Worm (Caenorhabditis elegans) whole organism, L4 larva: ENCODE data around the gene clh-4.

Experiments used
- aly-2 ChIP-seq: sonication (generic microtip); optimal IDR thresholded peaks from 2 replicates; lab custom pipeline; 2018; ENCODE audit warnings: missing biosample characterization, missing genetic modification characterization
- ceh-28 ChIP-seq: fragments of 150-350 bp; optimal IDR thresholded peaks from 2 replicates; lab custom pipeline; 2014; ENCODE audit warnings: missing biosample characterization, missing genetic modification reagents, missing genetic modification characterization
- ceh-62 ChIP-seq: sonication (generic microtip); optimal IDR thresholded peaks from 2 replicates; lab custom pipeline; 2017; ENCODE audit warnings: missing biosample characterization, missing genetic modification characterization
- dpl-1 ChIP-seq: fragments of 150-350 bp; optimal IDR thresholded peaks from 2 replicates; lab custom pipeline; 2014; ENCODE audit warnings: missing biosample characterization, missing genetic modification reagents, missing genetic modification characterization
- fos-1 ChIP-seq: fragments of 150-350 bp; optimal IDR thresholded peaks from 2 replicates; lab custom pipeline; 2014; ENCODE audit warnings: missing biosample characterization, missing genetic modification characterization
- lin-13 ChIP-seq: fragments of 150-350 bp; optimal IDR thresholded peaks from 2 replicates; lab custom pipeline; 2014; ENCODE audit warnings: missing biosample characterization, missing genetic modification reagents, missing genetic modification characterization
- lin-39 ChIP-seq: fragments of 150-350 bp; optimal IDR thresholded peaks from 2 replicates; lab custom pipeline; 2014; ENCODE audit warnings: missing biosample characterization, missing genetic modification reagents, missing genetic modification characterization
- mxl-2 ChIP-seq: fragments of 200-800 bp; sonication (Bioruptor generic); conservative IDR thresholded peaks from 2 replicates; pipeline ENCODE4 v1.3.6; 2022; ENCODE audit warnings: missing genetic modification reagents, missing genetic modification characterization, missing compliant biosample characterization
- nhr-111 ChIP-seq: fragments of 200-800 bp; sonication (Bioruptor generic); optimal IDR thresholded peaks from 2 replicates; lab custom pipeline; 2018; ENCODE audit warnings: mild to moderate bottlenecking, missing genetic modification characterization, missing compliant biosample characterization
- nhr-42 ChIP-seq: fragments of 200-800 bp; sonication (Bioruptor generic); IDR thresholded peaks from 2 replicates; pipeline ENCODE4 v1.3.6; 2022; ENCODE audit warnings: missing genetic modification characterization, missing compliant biosample characterization
- pqm-1 ChIP-seq: sonication (generic microtip); optimal IDR thresholded peaks from 2 replicates; lab custom pipeline; 2017; ENCODE audit warnings: missing biosample characterization, missing genetic modification characterization
- skn-1 ChIP-seq: fragments of 150-350 bp; optimal IDR thresholded peaks from 2 replicates; lab custom pipeline; 2014; ENCODE audit warnings: missing biosample characterization, missing genetic modification characterization
- snpc-4 ChIP-seq: fragments of 150-350 bp; optimal IDR thresholded peaks from 2 replicates; lab custom pipeline; 2014; ENCODE audit warnings: missing biosample characterization, missing genetic modification characterization
- zag-1 ChIP-seq: fragments of 150-350 bp; optimal IDR thresholded peaks from 2 replicates; lab custom pipeline; 2014; ENCODE audit warnings: missing biosample characterization, missing genetic modification characterization

- no peak for TF ChIP-seq skn-1
- no peak for TF ChIP-seq zag-1 (tag; lab: Kevin White, UChicago)
- no peak for TF ChIP-seq ceh-28 (tag; lab: Kevin White, UChicago)
- no peak for TF ChIP-seq nhr-42 (GFP tag; lab: Robert Waterston, UW)
- TF ChIP-seq ceh-62 = no peak
- TF ChIP-seq snpc-4 (tag; lab: Kevin White, UChicago) = no peak
- no peak for TF ChIP-seq mxl-2 (GFP tag; lab: Robert Waterston, UW)
- TF ChIP-seq nhr-111 (GFP tag; lab: Kevin White, UChicago) = no peak
- no peak for TF ChIP-seq dpl-1
- TF ChIP-seq fos-1 = no peak
- no peak for TF ChIP-seq lin-13 (GFP tag; lab: Kevin White, UChicago)
- no peak for TF ChIP-seq lin-39
- TF ChIP-seq pqm-1 (tag; lab: Kevin White, UChicago) = no peak
- TF ChIP-seq aly-2 (tag; lab: Kevin White, UChicago) = no peak
These were observed 14.7 kb upstream of the clh-4 start, which contains the start of gene F09F9.1 for ce11 chrX:4115026-4115425.
